Fruit fly (Drosophila melanogaster): ENCODE results near the gene Myb.
A peak's percentile ranks its signal among the peaks of the same experiment; 100 is the strongest.

Myb gene

DNA sequence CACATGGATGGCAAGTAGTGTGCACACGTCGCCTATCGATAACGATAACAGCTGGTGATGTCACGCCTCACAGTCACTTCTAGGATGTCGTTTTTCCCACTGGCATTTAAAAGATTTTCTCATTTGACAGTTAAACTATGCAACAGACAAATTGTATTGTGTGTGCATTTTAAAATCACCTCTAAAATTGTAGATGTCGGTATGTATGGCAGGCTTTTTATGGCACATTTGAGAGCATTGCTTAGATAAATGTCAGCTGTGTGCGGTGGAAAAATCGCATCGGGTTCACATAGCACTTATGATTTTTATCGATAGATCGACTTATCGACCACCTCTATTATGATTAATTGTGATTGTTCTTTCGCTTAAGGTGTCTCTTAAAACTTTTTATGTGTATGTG lies 13.5 kb downstream of the Myb start, which contains the start of the genes ArgRS and CG8578 (continued):
- TF ChIP-seq CG6808 (GFP tag; optimal IDR thresholded peaks at IDR 0.05) = no peak
- peak; percentile 62 for TF ChIP-seq Sox14 (GFP tag; optimal IDR thresholded peaks at IDR 0.05)
- TF ChIP-seq CG8119 (GFP tag; IDR thresholded peaks at IDR 0.05) = no peak
- no peak for TF ChIP-seq CG9139 (GFP tag; optimal IDR thresholded peaks at IDR 0.05)
- peak; percentile 39 for TF ChIP-seq Met (GFP tag; optimal IDR thresholded peaks at IDR 0.05)

DNA sequence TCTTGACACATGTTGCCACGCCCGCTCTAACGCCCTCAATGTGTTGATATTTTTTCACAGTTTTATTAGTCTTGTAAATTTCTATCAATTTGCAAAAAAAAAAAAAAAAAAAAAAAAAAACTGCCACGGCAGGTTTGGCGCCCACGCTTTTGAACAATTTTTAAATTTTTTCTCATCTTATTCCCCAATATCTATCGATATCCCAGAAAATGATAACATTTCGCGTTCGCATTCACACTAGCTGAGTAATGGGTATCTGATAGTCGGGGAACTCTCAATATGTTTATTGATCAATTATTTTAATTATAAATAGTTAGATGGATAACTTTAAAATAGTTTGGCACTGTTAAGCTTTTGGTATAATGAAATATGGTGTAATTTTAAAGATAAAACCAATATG lies 16.3 kb downstream of the Myb start:
- TF ChIP-seq cyc (GFP tag; optimal IDR thresholded peaks at IDR 0.05) (no peak), dsx (GFP tag; optimal IDR thresholded peaks at IDR 0.05; ENCODE audit: poor library complexity, severe bottlenecking) (no peak), achi (GFP tag; optimal IDR thresholded peaks at IDR 0.05) (no peak), Hr4 (GFP tag; optimal IDR thresholded peaks at IDR 0.05) (no peak), Eip93F (GFP tag; optimal IDR thresholded peaks at IDR 0.05) (no peak), salr (GFP tag; optimal IDR thresholded peaks at IDR 0.05) (no peak), CG6276 (GFP tag; optimal IDR thresholded peaks at IDR 0.05) (no peak), CG4318 (GFP tag; optimal IDR thresholded peaks at IDR 0.05) (no peak), lz (GFP tag; optimal IDR thresholded peaks at IDR 0.05) (no peak), net (GFP tag; optimal IDR thresholded peaks at IDR 0.05) (no peak), CG10631 (GFP tag; optimal IDR thresholded peaks at IDR 0.05) (no peak), eg (GFP tag; IDR thresholded peaks at IDR 0.05) (no peak), CG32006 (GFP tag; optimal IDR thresholded peaks at IDR 0.05) (no peak), Hr38 (GFP tag; optimal IDR thresholded peaks at IDR 0.05) (no peak), dac (GFP tag; optimal IDR thresholded peaks at IDR 0.05) (no peak), Sox14 (GFP tag; optimal IDR thresholded peaks at IDR 0.05) (no peak), CG11902 (GFP tag; optimal IDR thresholded peaks at IDR 0.05) (no peak), Met (GFP tag; optimal IDR thresholded peaks at IDR 0.05) (no peak), vri (GFP tag; optimal IDR thresholded peaks at IDR 0.05) (no peak)

DNA sequence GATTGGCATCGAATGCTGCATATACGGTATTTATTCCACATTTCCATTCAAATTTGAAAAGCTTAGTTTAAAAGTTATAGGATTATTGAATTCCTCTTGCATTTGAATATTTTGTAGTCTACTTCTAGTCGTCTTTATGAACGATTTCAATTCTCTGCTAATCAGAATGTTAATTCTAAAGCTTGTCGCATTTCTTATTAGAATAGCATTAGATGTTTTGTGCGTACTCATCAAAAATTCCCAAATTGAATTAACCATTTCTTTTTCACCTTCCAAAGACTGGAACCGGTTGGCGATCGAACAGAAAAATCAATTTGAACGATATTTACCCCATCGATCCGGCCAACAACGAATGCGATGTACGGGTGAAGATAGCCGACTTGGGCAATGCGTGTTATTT lies 17.6 kb downstream of the Myb start:
- no peak for TF ChIP-seq CG6808 (GFP tag; optimal IDR thresholded peaks at IDR 0.05)
- TF ChIP-seq topi (GFP tag; optimal IDR thresholded peaks at IDR 0.05) = no peak
- no peak for TF ChIP-seq CG1621 (tag; optimal IDR thresholded peaks at IDR 0.05)
- no peak for TF ChIP-seq Sox15 (GFP tag; optimal IDR thresholded peaks at IDR 0.05)
- no peak for TF ChIP-seq CG6792 (GFP tag; optimal IDR thresholded peaks at IDR 0.05)
- TF ChIP-seq Sox102F (GFP tag; optimal IDR thresholded peaks at IDR 0.05) = no peak
- no peak for TF ChIP-seq CG10631 (GFP tag; optimal IDR thresholded peaks at IDR 0.05)
- no peak for TF ChIP-seq svp (GFP tag)
- no peak for TF ChIP-seq Hr4 (GFP tag; optimal IDR thresholded peaks at IDR 0.05)
- no peak for TF ChIP-seq fkh (GFP tag; optimal IDR thresholded peaks at IDR 0.05)
- no peak for TF ChIP-seq CG8119 (GFP tag; IDR thresholded peaks at IDR 0.05)

DNA sequence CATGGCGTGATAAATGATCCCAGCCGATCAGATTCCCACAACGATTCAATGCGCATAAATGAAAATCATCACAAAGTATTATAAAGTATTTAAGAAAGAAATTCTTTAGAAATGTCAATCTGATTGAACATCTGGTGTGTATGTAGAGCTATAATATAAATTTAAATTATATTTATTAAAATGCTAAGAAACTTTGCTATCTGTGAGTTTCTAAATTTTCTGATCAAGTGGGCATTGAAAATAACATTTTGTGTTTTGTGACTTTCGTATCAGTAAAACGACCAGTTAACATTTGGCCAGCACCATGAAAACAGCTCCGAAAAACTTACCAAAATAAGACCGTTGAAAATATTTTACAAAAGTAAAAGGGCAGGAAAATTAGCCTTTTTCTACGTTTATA lies 20.1 kb downstream of the Myb start, which contains the start of gene CG8565:
TSS of gene CG8565 (plus strand) at position 301 of the 400 bp plus-strand sequence.
- TF ChIP-seq CG6792 (GFP tag; optimal IDR thresholded peaks at IDR 0.05) (no peak), fd85E (GFP tag; optimal IDR thresholded peaks at IDR 0.05) (no peak), CG15336 (GFP tag; IDR thresholded peaks at IDR 0.05) (no peak), esn (GFP tag; optimal IDR thresholded peaks at IDR 0.05) (no peak), CG7368 (GFP tag; optimal IDR thresholded peaks at IDR 0.05) (no peak), CG6276 (GFP tag; optimal IDR thresholded peaks at IDR 0.05) (no peak), Hr38 (GFP tag; optimal IDR thresholded peaks at IDR 0.05) (no peak), Lpt (GFP tag; optimal IDR thresholded peaks at IDR 0.05) (no peak), dsx (GFP tag; optimal IDR thresholded peaks at IDR 0.05; ENCODE audit: poor library complexity, severe bottlenecking) (no peak), ss (GFP tag; optimal IDR thresholded peaks at IDR 0.05) (no peak), CG34406 (GFP tag; optimal IDR thresholded peaks at IDR 0.05) (no peak), CG11902 (GFP tag; optimal IDR thresholded peaks at IDR 0.05) (no peak), CG6808 (GFP tag; optimal IDR thresholded peaks at IDR 0.05) (no peak), CG8119 (GFP tag; IDR thresholded peaks at IDR 0.05) (no peak), spab (GFP tag; optimal IDR thresholded peaks at IDR 0.05) (no peak), CG11294 (GFP tag; IDR thresholded peaks at IDR 0.05) (no peak), Gug (GFP tag; IDR thresholded peaks at IDR 0.05) (no peak), Hr4 (GFP tag; optimal IDR thresholded peaks at IDR 0.05) (no peak), net (GFP tag; optimal IDR thresholded peaks at IDR 0.05) (no peak)

Measured in whole organism, prepupa.